Worm (Caenorhabditis elegans): ENCODE results near the gene col-9.

Gene col-9

DNA sequence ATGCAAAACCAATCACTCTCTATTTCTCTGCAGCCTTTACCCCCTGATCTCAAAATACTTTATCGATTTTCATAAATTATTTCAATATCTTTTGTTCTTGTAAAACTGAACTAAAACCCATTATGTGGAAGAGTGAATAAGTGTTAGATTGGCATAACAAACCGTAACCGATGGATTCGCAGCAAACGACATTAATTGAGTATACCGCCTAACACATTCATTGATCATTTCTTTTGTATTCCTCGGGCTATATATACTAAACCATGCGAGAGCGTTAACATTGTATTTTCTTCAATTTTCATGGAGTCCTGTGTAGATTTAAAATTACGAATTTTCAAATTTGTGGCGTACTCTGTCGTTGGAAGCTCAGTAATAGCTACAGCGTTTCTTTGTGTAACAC, at the start of gene col-9:
col-9 (plus strand) TSS at position 301 of the 400 bp plus-strand sequence.
- TF ChIP-seq ceh-8 (GFP tag; optimal IDR thresholded peaks at IDR 0.05) (no peak), snpc-4 (tag; optimal IDR thresholded peaks at IDR 0.05) (no peak), vab-15 (tag; optimal IDR thresholded peaks at IDR 0.05) (no peak), nhr-237 (tag; optimal IDR thresholded peaks at IDR 0.05) (no peak), efl-1 (optimal IDR thresholded peaks at IDR 0.05) (no peak), efl-1 (GFP tag; optimal IDR thresholded peaks at IDR 0.05 in 1 of 2) (peak in 1 of 2 experiments; percentile 80), unc-98 (GFP tag; IDR thresholded peaks at IDR 0.05) (no peak)

DNA sequence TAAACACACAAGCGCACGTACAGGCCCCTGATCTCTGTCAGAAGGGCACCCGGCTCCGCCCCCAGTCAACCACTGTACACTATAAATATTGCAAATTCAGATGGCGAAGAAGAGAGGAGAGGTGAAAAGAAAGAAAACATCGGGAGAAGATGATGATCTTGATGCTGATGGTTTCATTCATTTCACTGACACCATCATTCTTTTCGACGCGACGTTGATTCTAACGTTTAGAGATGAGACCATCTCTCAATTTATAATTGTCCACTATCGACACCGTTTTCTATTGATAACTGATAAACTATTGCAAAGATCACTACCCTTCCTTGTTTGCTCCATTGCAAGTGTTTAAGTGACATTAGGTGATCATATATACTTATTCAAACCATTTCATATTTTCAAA, 48.5 kb upstream of the col-9 start:
- TF ChIP-seq nhr-84 (tag; optimal IDR thresholded peaks at IDR 0.05) = no peak
- TF ChIP-seq ztf-4 (tag; optimal IDR thresholded peaks at IDR 0.05) = no peak
- no peak for TF ChIP-seq aha-1 (tag; optimal IDR thresholded peaks at IDR 0.05)
- TF ChIP-seq zag-1 (tag; optimal IDR thresholded peaks at IDR 0.05) = no peak
- TF ChIP-seq elt-3 (tag; optimal IDR thresholded peaks at IDR 0.05) = peak in 4 of 6 experiments; percentile 6 to 71 (median 62)
- peak; percentile 18 for TF ChIP-seq C16A3.4 (tag; optimal IDR thresholded peaks at IDR 0.05)
- TF ChIP-seq F16B12.6 (tag; optimal IDR thresholded peaks at IDR 0.05) = no peak
- no peak for TF ChIP-seq swsn-7 (tag; optimal IDR thresholded peaks at IDR 0.05)
- peak; percentile 55 for TF ChIP-seq nhr-47 (tag; optimal IDR thresholded peaks at IDR 0.05)
- TF ChIP-seq lin-39 (tag; optimal IDR thresholded peaks at IDR 0.05) = no peak
- TF ChIP-seq snu-23 (GFP tag; optimal IDR thresholded peaks at IDR 0.05) = peak; percentile 57
- TF ChIP-seq lin-15B (tag; optimal IDR thresholded peaks at IDR 0.05) = no peak
- TF ChIP-seq nhr-77 (tag; optimal IDR thresholded peaks at IDR 0.05) = no peak
- no peak for TF ChIP-seq nhr-11 (tag; optimal IDR thresholded peaks at IDR 0.05)
- peak; percentile 34 for TF ChIP-seq unc-130 (tag; optimal IDR thresholded peaks at IDR 0.05)
- no peak for TF ChIP-seq fkh-10 (GFP tag; optimal IDR thresholded peaks at IDR 0.05)
- TF ChIP-seq ceh-90 (tag; optimal IDR thresholded peaks at IDR 0.05) = no peak
- peak; percentile 59 for TF ChIP-seq ama-1 (optimal IDR thresholded peaks at IDR 0.05)
- no peak for TF ChIP-seq pax-3 (tag; optimal IDR thresholded peaks at IDR 0.05)
- no peak for TF ChIP-seq ces-1 (GFP tag; optimal IDR thresholded peaks at IDR 0.05)
- no peak for TF ChIP-seq irx-1 (tag; optimal IDR thresholded peaks at IDR 0.05)
- TF ChIP-seq egl-13 (tag; optimal IDR thresholded peaks at IDR 0.05) = no peak
- no peak for TF ChIP-seq ceh-82 (tag; optimal IDR thresholded peaks at IDR 0.05)
- no peak for TF ChIP-seq xbp-1 (tag; optimal IDR thresholded peaks at IDR 0.05)
- TF ChIP-seq Y116A8C.19 (tag; optimal IDR thresholded peaks at IDR 0.05; ENCODE audit: borderline replicate concordance) = no peak
- no peak for TF ChIP-seq C34B4.2 (tag; optimal IDR thresholded peaks at IDR 0.05)
- no peak for TF ChIP-seq mef-2 (tag; optimal IDR thresholded peaks at IDR 0.05)
- peak in 1 of 2 experiments; percentile 75 for TF ChIP-seq lin-35 (GFP tag; optimal IDR thresholded peaks at IDR 0.05)
- TF ChIP-seq mab-9 (GFP tag; IDR thresholded peaks at IDR 0.05) = no peak
- no peak for TF ChIP-seq efl-3 (GFP tag; optimal IDR thresholded peaks at IDR 0.05)
- TF ChIP-seq mdl-1 (tag; optimal IDR thresholded peaks at IDR 0.05) = no peak
- no peak for TF ChIP-seq nhr-237 (tag; optimal IDR thresholded peaks at IDR 0.05)
- no peak for TF ChIP-seq fkh-8 (tag; optimal IDR thresholded peaks at IDR 0.05)
- TF ChIP-seq egl-27 (tag; optimal IDR thresholded peaks at IDR 0.05) = no peak
- peak; percentile 30 for TF ChIP-seq nhr-19 (GFP tag; conservative IDR thresholded peaks at IDR 0.05)
- no peak for TF ChIP-seq unc-86 (tag; optimal IDR thresholded peaks at IDR 0.05)
- no peak for TF ChIP-seq fos-1 (tag; optimal IDR thresholded peaks at IDR 0.05)
- TF ChIP-seq hpl-2 (GFP tag; optimal IDR thresholded peaks at IDR 0.05) = no peak
- TF ChIP-seq rnt-1 (tag; optimal IDR thresholded peaks at IDR 0.05) = no peak
- TF ChIP-seq blmp-1 (tag; optimal IDR thresholded peaks at IDR 0.05) = peak; percentile 78
- TF ChIP-seq lsy-2 (tag; optimal IDR thresholded peaks at IDR 0.05) = peak in 1 of 2 experiments; percentile 36
- TF ChIP-seq nhr-90 (tag; optimal IDR thresholded peaks at IDR 0.05; ENCODE audit: poor library complexity) = peak; percentile 53
- TF ChIP-seq ceh-8 (GFP tag; optimal IDR thresholded peaks at IDR 0.05) = no peak
- TF ChIP-seq elt-2 (tag; optimal IDR thresholded peaks at IDR 0.05) = no peak
- no peak for TF ChIP-seq C04F5.9 (tag; optimal IDR thresholded peaks at IDR 0.05)
- TF ChIP-seq dsc-1 (tag; optimal IDR thresholded peaks at IDR 0.05) = no peak
- TF ChIP-seq efl-1 (optimal IDR thresholded peaks at IDR 0.05) = no peak
- peak in 1 of 2 experiments; percentile 89 for TF ChIP-seq efl-1 (GFP tag; optimal IDR thresholded peaks at IDR 0.05 in 1 of 2)
- peak; percentile 55 for TF ChIP-seq lin-14 (GFP tag; optimal IDR thresholded peaks at IDR 0.05)

All from whole organism, L1 larva.